Worm (Caenorhabditis elegans) whole organism, early embryonic: ENCODE results near the gene nep-13.

Source experiments
- F13C5.2 ChIP-seq: sonication (generic microtip); optimal IDR thresholded peaks from 2 replicates; lab custom pipeline; 2017; ENCODE audit warnings: mild to moderate bottlenecking, missing genetic modification characterization, inconsistent platforms, missing compliant biosample characterization
- aly-1 ChIP-seq: sonication (generic microtip); optimal IDR thresholded peaks from 2 replicates; lab custom pipeline; 2016; ENCODE audit warnings: missing genetic modification characterization, missing compliant biosample characterization
- ama-1 ChIP-seq: fragments of 150-350 bp; optimal IDR thresholded peaks from 2 replicates; lab custom pipeline; 2014
- ceh-36 ChIP-seq: sonication (generic microtip); optimal IDR thresholded peaks from 2 replicates; lab custom pipeline; 2016; ENCODE audit warnings: missing genetic modification characterization, inconsistent platforms, missing compliant biosample characterization
- ets-7 ChIP-seq: sonication (generic microtip); optimal IDR thresholded peaks from 2 replicates; lab custom pipeline; 2016; ENCODE audit warnings: missing genotype, missing genetic modification characterization, missing compliant biosample characterization
- flt-1 ChIP-seq: fragments of 200-800 bp; sonication (Bioruptor generic); IDR thresholded peaks from 2 replicates; pipeline ENCODE4 v1.3.6; 2022; ENCODE audit warnings: missing genetic modification characterization, missing compliant biosample characterization
- hmg-4 ChIP-seq: fragments of 200-800 bp; sonication (Bioruptor generic); optimal IDR thresholded peaks from 2 replicates; lab custom pipeline; 2018; ENCODE audit warnings: mild to moderate bottlenecking, missing genetic modification characterization, missing compliant biosample characterization
- pes-1 ChIP-seq: fragments of 200-800 bp; sonication (Bioruptor generic); IDR thresholded peaks from 2 replicates; pipeline ENCODE4 v1.3.6; 2022; ENCODE audit warnings: missing genetic modification reagents, missing genetic modification characterization, missing compliant biosample characterization
- scrt-1 ChIP-seq: fragments of 200-800 bp; sonication (Bioruptor generic); IDR thresholded peaks from 2 replicates; pipeline ENCODE4 v1.3.6; 2022; ENCODE audit warnings: missing genetic modification characterization, missing compliant biosample characterization
- sea-1 ChIP-seq: fragments of 200-800 bp; sonication (Bioruptor generic); conservative IDR thresholded peaks from 2 replicates; pipeline ENCODE4 v1.3.6; 2022; ENCODE audit warnings: missing genetic modification characterization, missing compliant biosample characterization
- tbx-11 ChIP-seq: fragments of 200-800 bp; sonication (Bioruptor generic); IDR thresholded peaks from 2 replicates; pipeline ENCODE4 v1.3.6; 2022; ENCODE audit warnings: missing genetic modification characterization, missing compliant biosample characterization
- tra-4 ChIP-seq: sonication (generic microtip); optimal IDR thresholded peaks from 2 replicates; lab custom pipeline; 2017; ENCODE audit warnings: missing genetic modification characterization, missing compliant biosample characterization

DNA sequence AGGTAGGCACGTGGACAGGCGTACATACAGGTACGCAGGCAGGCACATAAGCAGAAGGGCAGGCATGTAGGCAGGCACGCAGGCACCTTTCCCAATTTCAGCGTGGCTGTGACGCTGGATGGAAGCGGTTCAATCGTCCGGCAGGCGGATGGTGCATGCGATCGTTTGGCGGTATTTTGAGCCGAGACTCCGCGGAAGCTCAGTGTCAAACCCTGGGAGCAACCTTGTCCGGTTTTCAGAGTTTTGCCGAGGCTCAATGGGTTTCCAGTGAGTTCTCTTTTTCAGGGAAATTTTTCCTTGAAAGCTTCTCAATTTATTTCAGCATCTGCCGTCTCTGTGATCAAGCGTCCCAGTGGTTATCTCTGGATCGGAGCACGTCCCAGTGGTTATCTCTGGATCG, 32.3 kb upstream of the nep-13 start:
- TF ChIP-seq sea-1 (no peak), ama-1 (lab: Kevin White, UChicago) (no peak), scrt-1 (GFP tag; lab: Robert Waterston, UW) (no peak), pes-1 (GFP tag; lab: Robert Waterston, UW) (no peak), tbx-11 (GFP tag; lab: Robert Waterston, UW) (no peak), flt-1 (GFP tag; lab: Robert Waterston, UW) (no peak), F13C5.2 (tag; lab: Kevin White, UChicago) (no peak), tra-4 (tag; lab: Kevin White, UChicago) (no peak), aly-1 (tag; lab: Kevin White, UChicago) (no peak), hmg-4 (GFP tag; lab: Kevin White, UChicago) (no peak), ets-7 (tag; lab: Kevin White, UChicago) (no peak), ceh-36 (tag; lab: Kevin White, UChicago) (no peak)
